Worm (Caenorhabditis elegans): ENCODE measurements around the gene col-168.

Gene col-168

ce11 chrX:6360077-6360476, 33.9 kb downstream of the col-168 start:
- TF ChIP-seq mdl-1 (tag; optimal IDR thresholded peaks at IDR 0.05) (no peak), nhr-28 (tag; optimal IDR thresholded peaks at IDR 0.05) (no peak), skn-1 (tag; optimal IDR thresholded peaks at IDR 0.05) (no peak), nhr-76 (tag; optimal IDR thresholded peaks at IDR 0.05) (no peak), aly-2 (tag; optimal IDR thresholded peaks at IDR 0.05) (no peak), fos-1 (tag; optimal IDR thresholded peaks at IDR 0.05) (no peak), nhr-67 (tag; optimal IDR thresholded peaks at IDR 0.05) (no peak), ZK546.5 (tag; optimal IDR thresholded peaks at IDR 0.05) (no peak), lin-15B (tag; optimal IDR thresholded peaks at IDR 0.05) (no peak), lin-39 (tag; optimal IDR thresholded peaks at IDR 0.05) (no peak), ceh-16 (tag; optimal IDR thresholded peaks at IDR 0.05) (no peak), ceh-28 (tag; optimal IDR thresholded peaks at IDR 0.05) (no peak), fkh-10 (GFP tag; optimal IDR thresholded peaks at IDR 0.05) (no peak), unc-62 (GFP tag; optimal IDR thresholded peaks at IDR 0.05) (no peak), egl-27 (tag; optimal IDR thresholded peaks at IDR 0.05) (no peak), unc-39 (tag; optimal IDR thresholded peaks at IDR 0.05) (no peak), nfya-1 (tag; optimal IDR thresholded peaks at IDR 0.05; ENCODE audit: insufficient read depth) (no peak), lsy-12 (tag; optimal IDR thresholded peaks at IDR 0.05) (no peak)

ce11 chrX:6360658-6361057, 34.5 kb downstream of the col-168 start, which contains the start of gene C03B1.14:
TSS of gene C03B1.14 (minus strand) at chrX:6360758.
- TF ChIP-seq nhr-28 (tag; optimal IDR thresholded peaks at IDR 0.05) = no peak
- no peak for TF ChIP-seq ceh-9 (tag; optimal IDR thresholded peaks at IDR 0.05)
- TF ChIP-seq egl-27 (tag; optimal IDR thresholded peaks at IDR 0.05) = no peak
- no peak for TF ChIP-seq snpc-4 (tag; optimal IDR thresholded peaks at IDR 0.05)
- no peak for TF ChIP-seq pqm-1 (tag; optimal IDR thresholded peaks at IDR 0.05)
- no peak for TF ChIP-seq lin-15B (tag; optimal IDR thresholded peaks at IDR 0.05)
- no peak for TF ChIP-seq jun-1 (tag; optimal IDR thresholded peaks at IDR 0.05)
- TF ChIP-seq ama-1 (optimal IDR thresholded peaks at IDR 0.05) = no peak
- TF ChIP-seq nhr-76 (tag; optimal IDR thresholded peaks at IDR 0.05) = no peak
- no peak for TF ChIP-seq ceh-16 (tag; optimal IDR thresholded peaks at IDR 0.05)
- no peak for TF ChIP-seq nhr-25 (tag; optimal IDR thresholded peaks at IDR 0.05)
- no peak for TF ChIP-seq unc-39 (tag; optimal IDR thresholded peaks at IDR 0.05)
- TF ChIP-seq skn-1 (tag; optimal IDR thresholded peaks at IDR 0.05) = no peak
- TF ChIP-seq nhr-12 (tag; optimal IDR thresholded peaks at IDR 0.05) = no peak
- TF ChIP-seq sea-2 (GFP tag; optimal IDR thresholded peaks at IDR 0.05) = no peak

- TF ChIP-seq skn-1 (tag; optimal IDR thresholded peaks at IDR 0.05) = no peak
- TF ChIP-seq ZK546.5 (tag; optimal IDR thresholded peaks at IDR 0.05) = no peak
- TF ChIP-seq nhr-43 (tag; optimal IDR thresholded peaks at IDR 0.05; ENCODE audit: poor library complexity, severe bottlenecking) = no peak
- TF ChIP-seq elt-2 (tag; optimal IDR thresholded peaks at IDR 0.05) = no peak
- no peak for TF ChIP-seq ceh-16 (tag; optimal IDR thresholded peaks at IDR 0.05)
- TF ChIP-seq nhr-23 (tag; optimal IDR thresholded peaks at IDR 0.05) = no peak
- no peak for TF ChIP-seq ceh-28 (tag; optimal IDR thresholded peaks at IDR 0.05)
- TF ChIP-seq fos-1 (tag; optimal IDR thresholded peaks at IDR 0.05) = no peak
- TF ChIP-seq R02D3.7 (tag; optimal IDR thresholded peaks at IDR 0.05) = no peak
- TF ChIP-seq nhr-11 (tag; optimal IDR thresholded peaks at IDR 0.05) = no peak
- TF ChIP-seq nhr-25 (tag; optimal IDR thresholded peaks at IDR 0.05) = no peak
- TF ChIP-seq nhr-76 (tag; optimal IDR thresholded peaks at IDR 0.05) = no peak
Observed at ce11 chrX:6364196-6364595, 38.0 kb downstream of the col-168 start, which contains the start of gene C03B1.4. TSS of gene C03B1.4 (plus strand) at chrX:6364496.

DNA sequence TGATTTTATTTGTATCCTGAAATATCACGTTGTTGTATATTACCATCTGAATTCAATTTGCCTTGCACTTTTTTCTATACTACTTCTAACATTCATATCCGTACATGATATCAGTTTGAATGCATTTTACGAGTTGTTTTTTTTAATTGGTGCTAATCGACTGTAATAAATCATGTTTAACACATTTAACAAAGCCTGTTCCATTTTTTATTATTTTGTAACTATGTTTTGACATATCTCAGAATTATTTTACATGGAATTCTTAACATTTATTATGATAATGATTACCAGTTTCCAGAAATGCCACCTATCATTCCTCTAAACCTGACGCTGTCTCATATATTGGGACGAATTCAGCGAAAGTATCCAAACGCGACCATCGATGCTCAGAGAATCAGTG, 39.5 kb downstream of the col-168 start, which contains the start of gene C03B1.3:
Gene C03B1.3, plus strand, starts transcription at position 301 of the 400 bp plus-strand sequence.
- no peak for TF ChIP-seq nhr-76 (tag; optimal IDR thresholded peaks at IDR 0.05)
- no peak for TF ChIP-seq nhr-43 (tag; optimal IDR thresholded peaks at IDR 0.05; ENCODE audit: poor library complexity, severe bottlenecking)
- no peak for TF ChIP-seq fos-1 (tag; optimal IDR thresholded peaks at IDR 0.05)
- no peak for TF ChIP-seq lsy-12 (tag; optimal IDR thresholded peaks at IDR 0.05)
- TF ChIP-seq tbx-2 (tag; optimal IDR thresholded peaks at IDR 0.05) = no peak
- TF ChIP-seq mdl-1 (tag; optimal IDR thresholded peaks at IDR 0.05) = no peak
- no peak for TF ChIP-seq fkh-10 (GFP tag; optimal IDR thresholded peaks at IDR 0.05)

DNA sequence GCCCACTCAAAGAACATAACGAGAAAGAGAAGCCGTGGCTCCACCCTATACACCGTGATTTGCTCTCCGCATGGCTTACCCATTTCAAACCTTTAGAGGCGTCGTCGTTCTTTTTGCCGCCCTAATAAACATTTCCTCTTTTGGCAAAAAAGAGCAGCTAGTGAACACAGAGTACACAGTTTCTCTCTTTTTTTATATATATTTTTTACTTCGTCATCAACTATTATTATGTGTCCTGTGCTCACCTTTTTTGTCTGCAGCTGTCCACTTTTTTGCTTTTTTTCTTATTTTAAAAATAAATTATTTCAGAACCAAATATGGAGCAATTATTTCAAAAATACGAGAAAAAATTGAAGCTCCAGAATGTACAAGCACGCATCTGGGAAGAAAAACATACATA, 43.5 kb downstream of the col-168 start, which contains the start of gene C03B1.2:
Gene C03B1.2, plus strand, starts transcription at position 301 of the 400 bp plus-strand sequence.
- TF ChIP-seq daf-12 (tag; optimal IDR thresholded peaks at IDR 0.05) = no peak
- TF ChIP-seq sea-2 (GFP tag; optimal IDR thresholded peaks at IDR 0.05) = no peak
- no peak for TF ChIP-seq ztf-4 (tag; optimal IDR thresholded peaks at IDR 0.05)
- no peak for TF ChIP-seq skn-1 (tag; optimal IDR thresholded peaks at IDR 0.05)
- no peak for TF ChIP-seq nhr-23 (tag; optimal IDR thresholded peaks at IDR 0.05)
- no peak for TF ChIP-seq egl-5 (tag; optimal IDR thresholded peaks at IDR 0.05)
- TF ChIP-seq nhr-12 (tag; optimal IDR thresholded peaks at IDR 0.05) = no peak
- TF ChIP-seq nhr-67 (tag; optimal IDR thresholded peaks at IDR 0.05) = no peak
- no peak for TF ChIP-seq pha-4 (tag; optimal IDR thresholded peaks at IDR 0.05)
- no peak for TF ChIP-seq nhr-43 (tag; optimal IDR thresholded peaks at IDR 0.05; ENCODE audit: poor library complexity, severe bottlenecking)
- TF ChIP-seq nhr-11 (tag; optimal IDR thresholded peaks at IDR 0.05) = no peak
- TF ChIP-seq egl-27 (tag; optimal IDR thresholded peaks at IDR 0.05) = no peak
- TF ChIP-seq nhr-77 (tag; optimal IDR thresholded peaks at IDR 0.05) = no peak
- TF ChIP-seq ceh-28 (tag; optimal IDR thresholded peaks at IDR 0.05) = no peak
- TF ChIP-seq nfya-1 (tag; optimal IDR thresholded peaks at IDR 0.05; ENCODE audit: insufficient read depth) = no peak
- TF ChIP-seq fos-1 (tag; optimal IDR thresholded peaks at IDR 0.05) = no peak
- no peak for TF ChIP-seq nhr-28 (tag; optimal IDR thresholded peaks at IDR 0.05)
- no peak for TF ChIP-seq ztf-11 (tag; optimal IDR thresholded peaks at IDR 0.05)
- no peak for TF ChIP-seq elt-1 (tag; optimal IDR thresholded peaks at IDR 0.05)
- TF ChIP-seq ceh-9 (tag; optimal IDR thresholded peaks at IDR 0.05) = no peak
